Fruit fly (Drosophila melanogaster): ENCODE measurements around the gene CG43219.

- no peak for TF ChIP-seq Hr78 (GFP tag; optimal IDR thresholded peaks at IDR 0.05)
- TF ChIP-seq CG13424 (tag; optimal IDR thresholded peaks at IDR 0.05), result no peak
- no peak for TF ChIP-seq CG11560 (tag; IDR thresholded peaks at IDR 0.05)
- TF ChIP-seq E2f2 (GFP tag; IDR thresholded peaks at IDR 0.05), result no peak
Measured at dm6 chr3L:21220100-21220499, at the start of gene CG43219.

All from whole organism, embryonic.